Worm (Caenorhabditis elegans): ENCODE results near the gene srw-122.

ce11 chrV:2934075-2934474 is 17.9 kb downstream of the srw-122 start, which contains the start of gene srh-247:
- TF ChIP-seq ceh-36 (tag; optimal IDR thresholded peaks at IDR 0.05) (no peak), tbx-11 (GFP tag; IDR thresholded peaks at IDR 0.05) (no peak), aly-1 (tag; optimal IDR thresholded peaks at IDR 0.05) (no peak), tbx-37 (GFP tag; conservative IDR thresholded peaks at IDR 0.05) (no peak), ama-1 (optimal IDR thresholded peaks at IDR 0.05) (no peak), B0310.2 (tag; optimal IDR thresholded peaks at IDR 0.05) (no peak), flt-1 (GFP tag; IDR thresholded peaks at IDR 0.05) (no peak), hmbx-1 (tag; optimal IDR thresholded peaks at IDR 0.05) (no peak), pes-1 (GFP tag; IDR thresholded peaks at IDR 0.05) (no peak), hmg-4 (GFP tag; optimal IDR thresholded peaks at IDR 0.05) (no peak)

Data from whole organism, early embryonic.